Worm (Caenorhabditis elegans): Measurements from ENCODE around the gene F21C10.3.

- TF ChIP-seq mec-3 (tag; optimal IDR thresholded peaks at IDR 0.05; ENCODE audit: borderline replicate concordance) (no peak), pha-4 (tag; optimal IDR thresholded peaks at IDR 0.05) (no peak), ceh-30 (tag; optimal IDR thresholded peaks at IDR 0.05) (no peak), pax-1 (tag; optimal IDR thresholded peaks at IDR 0.05) (no peak)
Measured at ce11 chrV:9143896-9144295, 16.0 kb downstream of the F21C10.3 start.
